Worm (Caenorhabditis elegans) whole organism, L3 larva: Measurements from ENCODE around the gene R07E5.15.

Source experiments
- aly-2 ChIP-seq: fragments of 150-350 bp; optimal IDR thresholded peaks from 2 replicates; lab custom pipeline; 2014; ENCODE audit warnings: missing biosample characterization, missing genetic modification characterization
- ceh-82 ChIP-seq: fragments of 150-350 bp; optimal IDR thresholded peaks from 2 replicates; lab custom pipeline; 2014; ENCODE audit warnings: missing biosample characterization, missing genetic modification characterization
- elt-2 ChIP-seq: sonication (generic microtip); optimal IDR thresholded peaks from 2 replicates; lab custom pipeline; 2016; ENCODE audit warnings: missing genetic modification reagents, mild to moderate bottlenecking, missing genetic modification characterization, missing compliant biosample characterization
- fos-1 ChIP-seq: fragments of 150-350 bp; optimal IDR thresholded peaks from 2 replicates; lab custom pipeline; 2014; ENCODE audit warnings: missing biosample characterization, missing genetic modification characterization
- nfya-1 ChIP-seq: sonication (generic microtip); optimal IDR thresholded peaks from 2 replicates; lab custom pipeline; 2017; ENCODE audit warnings: missing genetic modification characterization, mild to moderate bottlenecking, missing compliant biosample characterization, antibody characterized with exemption, moderate library complexity; ENCODE audit not compliant: insufficient read depth
- nhr-12 ChIP-seq: fragments of 150-350 bp; optimal IDR thresholded peaks from 2 replicates; lab custom pipeline; 2014; ENCODE audit warnings: missing biosample characterization, missing genetic modification characterization
- nhr-28 ChIP-seq: fragments of 150-350 bp; optimal IDR thresholded peaks from 2 replicates; lab custom pipeline; 2014; ENCODE audit warnings: missing biosample characterization, missing genetic modification characterization
- unc-39 ChIP-seq: sonication (generic microtip); optimal IDR thresholded peaks from 4 replicates; lab custom pipeline; 2017; ENCODE audit warnings: missing biosample characterization, missing genetic modification characterization
- unc-62 ChIP-seq: fragments of 150-350 bp; sonication (generic microtip); optimal IDR thresholded peaks from 4 replicates; lab custom pipeline; 2014; ENCODE audit warnings: missing biosample characterization, missing genetic modification reagents, missing genetic modification characterization

DNA sequence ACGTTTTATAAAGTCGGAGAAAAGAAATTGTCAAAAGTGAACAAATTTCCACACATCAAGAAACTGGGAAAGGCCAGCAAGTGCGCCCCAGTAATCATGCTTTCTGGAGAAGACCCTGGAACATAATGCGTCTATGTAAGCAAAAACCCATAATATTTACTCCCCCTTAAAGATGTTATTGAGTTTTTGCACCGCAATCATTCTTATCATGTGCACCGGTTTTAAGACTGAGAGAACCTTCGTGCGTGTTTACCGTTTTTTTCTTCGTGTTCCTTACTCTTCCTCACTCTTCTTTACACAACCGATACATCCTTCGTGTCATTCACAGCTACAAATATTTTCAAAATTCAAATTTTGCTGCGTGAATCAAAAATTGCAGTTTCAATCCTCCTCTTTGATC lies 28.3 kb upstream of the R07E5.15 start:
- no peak for TF ChIP-seq unc-39
- no peak for TF ChIP-seq nhr-12 (tag; lab: Kevin White, UChicago)
- no peak for TF ChIP-seq nfya-1 (tag; lab: Kevin White, UChicago)
- no peak for TF ChIP-seq elt-2 (tag; lab: Kevin White, UChicago)
- TF ChIP-seq fos-1 (tag; lab: Kevin White, UChicago) = no peak
- no peak for TF ChIP-seq aly-2 (tag; lab: Kevin White, UChicago)
- no peak for TF ChIP-seq nhr-28 (tag; lab: Kevin White, UChicago)
- no peak for TF ChIP-seq unc-62 (GFP tag; lab: Kevin White, UChicago)
- TF ChIP-seq ceh-82 (tag; lab: Kevin White, UChicago) = no peak
